Worm (Caenorhabditis elegans): ENCODE data around the gene R09E10.13.

DNA sequence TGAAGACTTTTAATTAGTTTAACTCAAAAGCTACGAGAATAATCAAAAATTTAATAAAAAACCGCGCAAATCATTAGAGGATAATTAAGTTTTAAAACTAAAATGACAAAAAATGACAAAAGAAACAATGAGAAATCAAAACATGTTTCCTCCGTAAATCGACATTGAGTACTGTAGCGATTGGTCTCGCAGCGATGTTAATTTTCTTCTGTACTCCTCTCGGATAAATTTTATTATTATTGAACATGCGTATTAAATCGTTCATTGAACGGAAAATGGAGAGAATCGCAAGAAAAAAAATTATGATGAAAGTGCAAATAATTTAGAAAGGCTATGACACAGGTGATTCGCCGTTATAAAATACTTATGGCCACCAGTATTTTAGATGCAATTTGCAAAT is 9.6 kb downstream of the R09E10.13 start:
- TF ChIP-seq ttx-3 (tag; optimal IDR thresholded peaks at IDR 0.05) = no peak
- no peak for TF ChIP-seq fkh-10 (GFP tag; optimal IDR thresholded peaks at IDR 0.05)
- no peak for TF ChIP-seq lin-11 (tag; optimal IDR thresholded peaks at IDR 0.05)
- no peak for TF ChIP-seq pros-1 (tag; optimal IDR thresholded peaks at IDR 0.05)
- no peak for TF ChIP-seq nhr-11 (tag; optimal IDR thresholded peaks at IDR 0.05)
- no peak for TF ChIP-seq ama-1 (optimal IDR thresholded peaks at IDR 0.05)
- no peak for TF ChIP-seq sdc-2 (tag; optimal IDR thresholded peaks at IDR 0.05)
- no peak for TF ChIP-seq nfya-1 (tag; optimal IDR thresholded peaks at IDR 0.05)
- TF ChIP-seq ceh-18 (tag; optimal IDR thresholded peaks at IDR 0.05) = no peak
- TF ChIP-seq K09A11.1 (tag; optimal IDR thresholded peaks at IDR 0.05; ENCODE audit: insufficient read depth) = no peak
- no peak for TF ChIP-seq unc-86 (tag; optimal IDR thresholded peaks at IDR 0.05)
- no peak for TF ChIP-seq pqm-1 (tag; optimal IDR thresholded peaks at IDR 0.05)
- no peak for TF ChIP-seq ceh-45 (GFP tag; IDR thresholded peaks at IDR 0.05)
- TF ChIP-seq ceh-9 (tag; optimal IDR thresholded peaks at IDR 0.05) = no peak
